Fruit fly (Drosophila melanogaster) whole organism, embryonic: Measurements from ENCODE around the gene Drsl4.

ENCODE experiments used
- Atf-2 ChIP-seq: fragments of 200-800 bp; sonication (Bioruptor generic); optimal IDR thresholded peaks from 2 replicates; lab custom pipeline; 2016; ENCODE audit warnings: missing biosample characterization, missing genetic modification characterization
- BtbVII ChIP-seq: fragments of 200-800 bp; sonication (Bioruptor generic); optimal IDR thresholded peaks from 3 replicates; lab custom pipeline; 2017; ENCODE audit warnings: missing biosample characterization, mild to moderate bottlenecking, missing genetic modification characterization
- CG10147 ChIP-seq: fragments of 200-800 bp; sonication (Bioruptor generic); optimal IDR thresholded peaks from 2 replicates; lab custom pipeline; 2019; ENCODE audit warnings: missing biosample characterization, mild to moderate bottlenecking, missing genetic modification characterization, moderate library complexity
- CG1024 ChIP-seq: fragments of 200-800 bp; sonication (Bioruptor generic); IDR thresholded peaks from 2 replicates; pipeline ENCODE4 v1.3.6; 2022; ENCODE audit warnings: missing biosample characterization, missing genetic modification characterization
- CG12104 ChIP-seq: fragments of 200-800 bp; sonication (Bioruptor generic); optimal IDR thresholded peaks from 3 replicates; lab custom pipeline; 2016; ENCODE audit warnings: missing biosample characterization, missing genetic modification characterization
- CG12155 ChIP-seq: fragments of 200-800 bp; sonication (Bioruptor generic); optimal IDR thresholded peaks from 3 replicates; lab custom pipeline; 2016; ENCODE audit warnings: missing biosample characterization, missing genetic modification characterization
- CG14860 ChIP-seq: fragments of 200-800 bp; sonication (Bioruptor generic); IDR thresholded peaks from 3 replicates; pipeline ENCODE4 v1.3.6; 2022; ENCODE audit warnings: missing biosample characterization, missing genetic modification characterization; ENCODE audit not compliant: partially characterized antibody
- CG15479 ChIP-seq: fragments of 200-800 bp; sonication (Bioruptor generic); optimal IDR thresholded peaks from 3 replicates; lab custom pipeline; 2019; ENCODE audit warnings: missing biosample characterization, mild to moderate bottlenecking, missing genetic modification characterization, moderate library complexity
- CG15601 ChIP-seq: fragments of 200-800 bp; sonication (Bioruptor generic); optimal IDR thresholded peaks from 3 replicates; lab custom pipeline; 2019; ENCODE audit warnings: missing biosample characterization, mild to moderate bottlenecking, missing genetic modification characterization, moderate library complexity
- CG1603 ChIP-seq: fragments of 200-800 bp; sonication (Bioruptor generic); optimal IDR thresholded peaks from 2 replicates; lab custom pipeline; 2019; ENCODE audit warnings: missing biosample characterization, mild to moderate bottlenecking, missing genetic modification characterization, moderate library complexity
- CG17568 ChIP-seq: fragments of 200-800 bp; sonication (Bioruptor generic); optimal IDR thresholded peaks from 2 replicates; lab custom pipeline; 2018; ENCODE audit warnings: missing biosample characterization, mild to moderate bottlenecking, missing genetic modification characterization, moderate library complexity
- CG17912 ChIP-seq: fragments of 200-800 bp; sonication (Bioruptor generic); optimal IDR thresholded peaks from 2 replicates; lab custom pipeline; 2018; ENCODE audit warnings: missing biosample characterization, mild to moderate bottlenecking, missing genetic modification characterization
- CG18262 ChIP-seq: fragments of 200-800 bp; optimal IDR thresholded peaks from 3 replicates; lab custom pipeline; 2019; ENCODE audit warnings: missing biosample characterization, mild to moderate bottlenecking, missing genetic modification characterization, moderate library complexity
- CG2202 ChIP-seq: fragments of 200-800 bp; sonication (Bioruptor generic); optimal IDR thresholded peaks from 2 replicates; lab custom pipeline; 2018; ENCODE audit warnings: missing biosample characterization, mild to moderate bottlenecking, missing genetic modification characterization
- CG31365 ChIP-seq: fragments of 200-800 bp; sonication (Bioruptor generic); optimal IDR thresholded peaks from 2 replicates; lab custom pipeline; 2018; ENCODE audit warnings: missing biosample characterization, mild to moderate bottlenecking, missing genetic modification characterization
- CG4360 ChIP-seq: fragments of 200-800 bp; sonication (Bioruptor generic); IDR thresholded peaks from 2 replicates; pipeline ENCODE4 v1.3.6; 2022; ENCODE audit warnings: missing biosample characterization, missing genetic modification characterization
- CG7987 ChIP-seq: fragments of 200-800 bp; sonication (Bioruptor generic); optimal IDR thresholded peaks from 2 replicates; lab custom pipeline; 2018; ENCODE audit warnings: missing biosample characterization, mild to moderate bottlenecking, missing genetic modification characterization, moderate library complexity
- CG8359 ChIP-seq: fragments of 200-800 bp; sonication (Bioruptor generic); optimal IDR thresholded peaks from 2 replicates; lab custom pipeline; 2017; ENCODE audit warnings: missing biosample characterization, mild to moderate bottlenecking, missing genetic modification characterization, borderline replicate concordance
- CG9609 ChIP-seq: fragments of 200-800 bp; sonication (Bioruptor generic); optimal IDR thresholded peaks from 3 replicates; lab custom pipeline; 2016; ENCODE audit warnings: missing biosample characterization, missing genetic modification characterization
- Camta ChIP-seq: fragments of 200-800 bp; sonication (Bioruptor generic); optimal IDR thresholded peaks from 2 replicates; lab custom pipeline; 2016; ENCODE audit warnings: missing biosample characterization, missing genetic modification characterization
- D19B ChIP-seq: fragments of 200-800 bp; sonication (Bioruptor generic); optimal IDR thresholded peaks from 2 replicates; lab custom pipeline; 2017; ENCODE audit warnings: missing biosample characterization, mild to moderate bottlenecking, missing genetic modification characterization
- Dll ChIP-seq: fragments of 200-800 bp; sonication (Bioruptor generic); IDR thresholded peaks from 4 replicates; pipeline ENCODE4 v1.3.6; 2022; ENCODE audit warnings: missing biosample characterization, missing genetic modification characterization; ENCODE audit not compliant: partially characterized antibody
- Dp ChIP-seq: fragments of 200-800 bp; sonication (Bioruptor generic); optimal IDR thresholded peaks from 2 replicates; lab custom pipeline; 2018; ENCODE audit warnings: missing biosample characterization, mild to moderate bottlenecking, missing genetic modification characterization, moderate library complexity
- HLH4C ChIP-seq: fragments of 200-800 bp; sonication (Bioruptor generic); IDR thresholded peaks from 3 replicates; pipeline ENCODE4 v1.3.6; 2022; ENCODE audit warnings: missing biosample characterization, missing genetic modification characterization; ENCODE audit not compliant: partially characterized antibody
- Hr78 ChIP-seq, 2 experiments: fragments of 200-800 bp in 1 of 2; fragments of >200 bp in 1 of 2; sonication (Bioruptor generic) in 1 of 2; optimal IDR thresholded peaks; 2 replicates each; lab custom pipeline; 2017 to 2019; ENCODE audit warnings: missing biosample characterization in 2 of 2, missing genetic modification characterization in 2 of 2, mild to moderate bottlenecking in 1 of 2, moderate library complexity in 1 of 2
- Mad ChIP-seq: fragments of 200-800 bp; sonication (Bioruptor generic); optimal IDR thresholded peaks from 2 replicates; lab custom pipeline; 2016; ENCODE audit warnings: missing biosample characterization, missing genetic modification characterization
- Myb ChIP-seq: fragments of 200-800 bp; sonication (Bioruptor generic); optimal IDR thresholded peaks from 2 replicates; lab custom pipeline; 2016; ENCODE audit warnings: missing biosample characterization, missing genetic modification characterization
- Neu2 ChIP-seq: fragments of 200-800 bp; sonication (Bioruptor generic); optimal IDR thresholded peaks from 3 replicates; lab custom pipeline; 2016; ENCODE audit warnings: missing biosample characterization, missing genetic modification characterization, borderline replicate concordance
- Opbp ChIP-seq: fragments of 200-800 bp; sonication (Bioruptor generic); IDR thresholded peaks from 3 replicates; pipeline ENCODE4 v1.3.6; 2022; ENCODE audit warnings: missing biosample characterization, missing genetic modification characterization; ENCODE audit not compliant: partially characterized antibody
- Rx ChIP-seq: fragments of 200-800 bp; sonication (Bioruptor generic); IDR thresholded peaks from 2 replicates; pipeline ENCODE4 v1.3.6; 2022; ENCODE audit warnings: missing biosample characterization, missing genetic modification characterization
- Sox102F ChIP-seq: fragments of 200-800 bp; sonication (Bioruptor generic); optimal IDR thresholded peaks from 2 replicates; lab custom pipeline; 2018; ENCODE audit warnings: missing biosample characterization, mild to moderate bottlenecking, missing genetic modification characterization, moderate library complexity
- Taf1 ChIP-seq: fragments of 200-800 bp; sonication (Bioruptor generic); IDR thresholded peaks from 2 replicates; pipeline ENCODE4 v1.3.6; 2022; ENCODE audit warnings: missing biosample characterization, missing genetic modification characterization
- ab ChIP-seq: fragments of 200-800 bp; sonication (Bioruptor generic); optimal IDR thresholded peaks from 2 replicates; lab custom pipeline; 2016; ENCODE audit warnings: missing biosample characterization, missing genetic modification characterization
- ac ChIP-seq: fragments of 200-800 bp; sonication (Bioruptor generic); optimal IDR thresholded peaks from 3 replicates; lab custom pipeline; 2017; ENCODE audit warnings: missing biosample characterization, mild to moderate bottlenecking, missing genetic modification characterization
- chm ChIP-seq: fragments of 200-800 bp; sonication (Bioruptor generic); IDR thresholded peaks from 2 replicates; pipeline ENCODE4 v1.3.6; 2022; ENCODE audit warnings: missing biosample characterization, missing genetic modification characterization
- emc ChIP-seq: fragments of 200-800 bp; sonication (Bioruptor generic); optimal IDR thresholded peaks from 2 replicates; lab custom pipeline; 2016; ENCODE audit warnings: missing biosample characterization, missing genetic modification characterization
- ewg ChIP-seq: fragments of 200-800 bp; sonication (Bioruptor generic); optimal IDR thresholded peaks from 3 replicates; lab custom pipeline; 2017; ENCODE audit warnings: mild to moderate bottlenecking, missing biosample characterization, missing genetic modification reagents, missing genetic modification characterization
- gcm ChIP-seq: fragments of 200-800 bp; sonication (Bioruptor generic); optimal IDR thresholded peaks from 2 replicates; lab custom pipeline; 2019; ENCODE audit warnings: missing biosample characterization, mild to moderate bottlenecking, missing genetic modification characterization, moderate library complexity
- gsb-n ChIP-seq: fragments of 200-800 bp; sonication (Bioruptor generic); optimal IDR thresholded peaks from 3 replicates; lab custom pipeline; 2018; ENCODE audit warnings: missing biosample characterization, mild to moderate bottlenecking, missing genetic modification characterization
- gt ChIP-seq: fragments of 200-800 bp; sonication (Bioruptor generic); IDR thresholded peaks from 2 replicates; pipeline ENCODE4 v1.3.6; 2022; ENCODE audit warnings: missing biosample characterization, missing genetic modification characterization
- jing ChIP-seq: fragments of 200-800 bp; sonication (Bioruptor generic); optimal IDR thresholded peaks from 2 replicates; lab custom pipeline; 2018; ENCODE audit warnings: missing biosample characterization, mild to moderate bottlenecking, missing genetic modification characterization
- kay ChIP-seq: fragments of 200-800 bp; sonication (Bioruptor generic); optimal IDR thresholded peaks from 2 replicates; lab custom pipeline; 2016; ENCODE audit warnings: missing biosample characterization, missing genetic modification characterization
- knrl ChIP-seq: fragments of 200-800 bp; sonication (Bioruptor generic); IDR thresholded peaks from 3 replicates; pipeline ENCODE4 v1.3.6; 2022; ENCODE audit warnings: missing biosample characterization, missing genetic modification characterization; ENCODE audit not compliant: partially characterized antibody
- mam ChIP-seq: fragments of 200-800 bp; sonication (Bioruptor generic); optimal IDR thresholded peaks from 3 replicates; lab custom pipeline; 2016; ENCODE audit warnings: missing biosample characterization, missing genetic modification characterization
- pnt ChIP-seq: fragments of 200-800 bp; sonication (Bioruptor generic); optimal IDR thresholded peaks from 3 replicates; lab custom pipeline; 2016; ENCODE audit warnings: missing biosample characterization, missing genetic modification characterization
- scrt ChIP-seq: fragments of 200-800 bp; sonication (Bioruptor generic); optimal IDR thresholded peaks from 2 replicates; lab custom pipeline; 2018; ENCODE audit warnings: missing biosample characterization, mild to moderate bottlenecking, missing genetic modification characterization, moderate library complexity
- slou ChIP-seq: fragments of 200-800 bp; sonication (Bioruptor generic); optimal IDR thresholded peaks from 3 replicates; lab custom pipeline; 2016; ENCODE audit warnings: missing biosample characterization, missing genetic modification characterization
- ssp ChIP-seq: fragments of 200-800 bp; sonication (Bioruptor generic); IDR thresholded peaks from 2 replicates; pipeline ENCODE4 v1.3.6; 2022; ENCODE audit warnings: missing biosample characterization, missing genetic modification characterization
- toy ChIP-seq: fragments of 200-800 bp; sonication (Bioruptor generic); IDR thresholded peaks from 2 replicates; pipeline ENCODE4 v1.3.6; 2022; ENCODE audit warnings: missing biosample characterization, missing genetic modification characterization
- trh ChIP-seq: fragments of 200-800 bp; sonication (Bioruptor generic); optimal IDR thresholded peaks from 2 replicates; lab custom pipeline; 2016; ENCODE audit warnings: missing biosample characterization, missing genetic modification characterization

Gene Drsl4

dm6 chr3L:3300345-3300744 is 15.1 kb upstream of the Drsl4 start (continued):
- TF ChIP-seq ssp (peak; percentile 63), jing (GFP tag; lab: Kevin White, UChicago) (no peak), CG4360 (GFP tag; lab: Robert Waterston, UW) (peak; percentile 20; the same call in 1 of the 2 replicates), CG12155 (peak; percentile 17), CG15479 (GFP tag; lab: Kevin White, UChicago) (no peak), Atf-2 (no peak), trh (GFP tag; lab: Kevin White, UChicago) (peak; percentile 3), pnt (GFP tag; lab: Kevin White, UChicago) (peak; percentile 58), gcm (GFP tag; lab: Kevin White, UChicago) (peak; percentile 61), kay (GFP tag; lab: Kevin White, UChicago) (peak; percentile 63), Dll (GFP tag; lab: Robert Waterston, UW) (no peak), gt (GFP tag; lab: Robert Waterston, UW) (no peak), knrl (GFP tag; lab: Robert Waterston, UW) (no peak), Camta (peak; percentile 58), Neu2 (GFP tag; lab: Kevin White, UChicago) (no peak), Taf1 (no peak), CG12104 (GFP tag; lab: Kevin White, UChicago) (no peak), mam (GFP tag; lab: Kevin White, UChicago) (peak; percentile 54), CG15601 (tag; lab: Kevin White, UChicago) (peak; percentile 29), ewg (GFP tag; lab: Kevin White, UChicago) (peak; percentile 14), Dp (no peak), BtbVII (GFP tag; lab: Kevin White, UChicago) (peak; percentile 46), gsb-n (peak; percentile 20), CG31365 (tag; lab: Kevin White, UChicago) (peak; percentile 15), D19B (no peak), chm (peak; percentile 75; the same call in 1 of the 2 replicates), Sox102F (GFP tag; lab: Kevin White, UChicago) (peak; percentile 67), CG1603 (tag; lab: Kevin White, UChicago) (peak; percentile 78), CG14860 (GFP tag; lab: Robert Waterston, UW) (no peak), scrt (GFP tag; lab: Kevin White, UChicago) (peak; percentile 23), Rx (peak; percentile 42; the same call in 1 of the 2 replicates), CG2202 (no peak), emc (GFP tag; lab: Kevin White, UChicago) (no peak), CG10147 (GFP tag; lab: Kevin White, UChicago) (no peak), Myb (GFP tag; lab: Kevin White, UChicago) (peak; percentile 4), CG1024 (GFP tag; lab: Robert Waterston, UW) (peak; percentile 65), HLH4C (GFP tag; lab: Robert Waterston, UW) (no peak), CG8359 (GFP tag; lab: Kevin White, UChicago) (peak; percentile 18), CG9609 (no peak), CG7987 (GFP tag; lab: Kevin White, UChicago) (peak; percentile 19), slou (GFP tag; lab: Kevin White, UChicago) (no peak), Hr78 (GFP tag; optimal IDR thresholded peaks at IDR 0.05; lab: Kevin White, UChicago) (no peak), ac (GFP tag; lab: Kevin White, UChicago) (no peak), toy (GFP tag; lab: Robert Waterston, UW) (no peak), ab (GFP tag; lab: Kevin White, UChicago) (no peak), CG18262 (tag; lab: Kevin White, UChicago) (peak; percentile 66), Opbp (GFP tag; lab: Robert Waterston, UW) (no peak), Mad (no peak), CG17568 (GFP tag; lab: Kevin White, UChicago) (no peak), CG17912 (GFP tag; lab: Kevin White, UChicago) (no peak)
